Worm (Caenorhabditis elegans) whole organism, L4/young adult: ENCODE results near the gene npp-21.

Experiments
- W03F9.2 ChIP-seq: fragments of 150-350 bp; optimal IDR thresholded peaks from 2 replicates; lab custom pipeline; 2014; ENCODE audit warnings: missing biosample characterization, missing genetic modification characterization
- dao-5 ChIP-seq: sonication (generic microtip); optimal IDR thresholded peaks from 2 replicates; lab custom pipeline; 2016; ENCODE audit warnings: missing genotype, missing genetic modification characterization, moderate library complexity, missing compliant biosample characterization
- him-1 ChIP-seq: sonication (generic microtip); optimal IDR thresholded peaks from 2 replicates; lab custom pipeline; 2016; ENCODE audit warnings: missing genotype, missing genetic modification reagents, missing genetic modification characterization, missing compliant biosample characterization

The npp-21 gene

DNA sequence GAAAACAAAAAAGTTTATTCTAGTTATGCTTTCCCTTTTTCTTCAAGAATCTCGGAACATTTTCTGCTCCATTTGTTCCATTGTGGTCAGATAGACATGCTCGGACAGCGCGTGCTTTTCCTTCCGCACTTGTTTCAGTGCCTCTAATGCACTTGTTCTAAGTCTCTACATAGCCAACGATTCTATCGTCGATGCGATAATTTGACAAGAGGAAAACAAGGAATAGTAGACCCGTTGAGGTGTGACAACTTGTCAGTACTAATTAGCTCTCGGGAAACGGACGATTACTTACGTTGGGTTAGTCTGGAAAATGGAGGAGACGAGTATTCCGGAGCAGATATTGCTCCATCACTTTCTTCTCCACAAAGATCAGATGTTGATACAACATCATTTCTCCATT is 11.2 kb upstream of the npp-21 start:
- TF ChIP-seq him-1 (tag; lab: Kevin White, UChicago) (no peak), dao-5 (tag; lab: Kevin White, UChicago) (no peak), W03F9.2 (no peak)

DNA sequence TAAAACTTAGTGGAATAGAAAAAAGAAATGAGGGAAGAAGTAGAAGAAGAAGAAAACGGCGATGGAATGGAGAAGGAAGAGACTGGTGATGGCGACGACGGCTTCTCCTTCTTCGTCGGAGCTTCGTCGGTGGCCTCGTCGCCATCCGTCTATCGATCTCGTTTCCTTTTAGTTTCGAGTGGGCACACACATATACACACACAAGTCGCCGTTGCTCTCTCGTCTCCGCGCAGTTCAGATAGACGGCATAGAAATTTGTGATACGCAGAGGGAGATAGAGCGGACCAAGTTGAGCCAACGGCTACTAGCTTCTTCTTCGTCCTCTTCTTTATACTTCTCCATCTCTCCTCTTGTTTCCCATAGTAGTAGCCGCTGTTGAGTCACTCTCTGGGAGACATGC is 6.2 kb upstream of the npp-21 start:
- no peak for TF ChIP-seq dao-5 (tag; lab: Kevin White, UChicago)
- TF ChIP-seq him-1 (tag; lab: Kevin White, UChicago), result peak; percentile 21

DNA sequence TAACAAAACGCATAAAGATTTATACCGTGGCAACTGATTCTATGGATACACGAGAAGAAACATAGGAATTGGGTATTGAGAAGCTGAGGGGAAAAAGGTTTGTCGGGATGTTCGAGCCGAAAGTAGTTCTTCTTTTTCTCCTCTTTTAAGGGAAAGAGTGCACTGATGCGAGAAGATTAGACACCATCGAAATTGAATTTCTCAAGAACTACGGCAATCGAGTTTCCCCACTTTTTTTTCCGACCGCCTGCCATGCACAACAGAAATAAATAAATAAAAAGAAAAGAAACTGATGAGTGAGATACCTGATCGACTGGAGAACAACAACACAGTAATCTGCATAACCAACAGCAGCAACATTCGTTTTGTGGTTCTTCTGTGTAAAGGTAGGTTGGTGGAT is 5.2 kb upstream of the npp-21 start:
- TF ChIP-seq him-1 (tag; lab: Kevin White, UChicago) (no peak), dao-5 (tag; lab: Kevin White, UChicago) (no peak), W03F9.2 (no peak)

DNA sequence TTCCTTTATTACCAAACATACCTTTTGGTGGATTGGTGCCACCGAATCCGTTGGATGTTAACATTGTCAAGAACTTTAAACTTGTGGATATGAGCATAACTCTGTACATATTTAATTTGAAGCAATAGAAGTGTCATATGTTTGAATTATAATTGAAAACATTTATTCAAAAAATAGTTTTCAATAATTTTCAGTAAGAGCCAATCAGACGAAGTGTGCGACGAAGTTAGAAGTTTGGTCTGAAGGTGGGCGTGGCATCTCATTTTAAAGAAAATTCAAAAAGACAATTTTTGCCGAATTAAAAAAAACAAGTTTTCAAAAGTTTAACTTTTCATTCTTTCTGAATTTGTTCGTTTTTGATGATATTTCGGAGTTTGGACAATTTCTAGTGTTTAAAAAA is 4.6 kb upstream of the npp-21 start, which contains the start of gene syd-1:
Gene syd-1, minus strand, starts transcription at position 101 of the 400 bp plus-strand sequence.
- TF ChIP-seq dao-5 (tag; lab: Kevin White, UChicago), result no peak
- no peak for TF ChIP-seq him-1 (tag; lab: Kevin White, UChicago)
- no peak for TF ChIP-seq W03F9.2

DNA sequence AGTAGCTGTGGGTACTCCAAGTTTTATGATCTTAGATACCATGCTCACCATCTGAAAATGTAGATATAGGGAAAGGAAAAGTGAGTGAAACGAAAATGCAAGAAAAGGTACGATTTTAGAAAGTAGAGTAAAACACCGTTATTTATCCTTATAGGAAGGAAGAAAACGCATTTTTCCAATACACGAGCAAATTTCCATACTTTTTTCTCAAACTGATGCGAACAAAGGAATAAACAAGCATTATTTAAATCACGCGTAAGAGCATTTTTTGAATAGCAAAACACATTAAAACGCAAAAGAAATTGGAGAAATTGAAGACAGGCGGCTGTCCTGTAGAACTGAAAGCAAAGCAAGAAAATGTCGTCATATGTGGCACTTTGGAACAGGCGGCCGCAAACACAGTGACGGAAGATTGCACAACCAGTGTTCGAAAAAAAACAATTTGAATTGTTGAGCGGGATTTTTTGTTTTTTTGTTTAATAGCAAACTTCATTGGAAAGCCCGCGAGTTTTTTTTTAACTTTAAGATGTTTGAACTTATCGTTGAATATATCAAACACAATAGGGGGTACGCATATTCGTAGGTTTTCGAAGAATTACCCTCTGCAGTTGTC is 649 bp upstream of the npp-21 start, which contains the start of gene pgam-5:
Gene pgam-5, minus strand, starts transcription at position 51 of the 613 bp plus-strand sequence.
- TF ChIP-seq dao-5 (tag; lab: Kevin White, UChicago) (no peak), him-1 (tag; lab: Kevin White, UChicago) (no peak), W03F9.2 (no peak)

DNA sequence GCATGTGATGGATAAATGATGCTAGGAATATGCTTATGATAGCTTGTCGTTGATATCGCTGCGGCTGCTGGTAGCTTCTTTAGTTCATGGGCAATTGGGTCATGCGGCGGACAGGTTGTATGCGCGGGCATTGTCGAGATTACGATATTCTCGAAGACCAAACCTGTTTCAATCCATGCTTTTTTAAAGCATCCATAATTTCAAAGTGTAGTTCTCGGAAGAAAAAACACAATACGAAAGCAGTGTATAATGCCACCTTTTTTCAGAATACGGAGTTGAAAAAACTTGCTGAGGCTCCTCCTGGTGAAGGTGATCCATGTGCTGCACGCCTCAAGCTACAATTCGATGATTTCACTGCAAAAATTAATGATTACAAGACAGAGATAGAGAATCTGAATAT is 5.8 kb downstream of the npp-21 start, which contains the start of gene osm-8:
Gene osm-8, minus strand, starts transcription at position 101 of the 400 bp plus-strand sequence.
- TF ChIP-seq him-1 (tag; lab: Kevin White, UChicago), result no peak
- no peak for TF ChIP-seq dao-5 (tag; lab: Kevin White, UChicago)
- TF ChIP-seq W03F9.2, result no peak

DNA sequence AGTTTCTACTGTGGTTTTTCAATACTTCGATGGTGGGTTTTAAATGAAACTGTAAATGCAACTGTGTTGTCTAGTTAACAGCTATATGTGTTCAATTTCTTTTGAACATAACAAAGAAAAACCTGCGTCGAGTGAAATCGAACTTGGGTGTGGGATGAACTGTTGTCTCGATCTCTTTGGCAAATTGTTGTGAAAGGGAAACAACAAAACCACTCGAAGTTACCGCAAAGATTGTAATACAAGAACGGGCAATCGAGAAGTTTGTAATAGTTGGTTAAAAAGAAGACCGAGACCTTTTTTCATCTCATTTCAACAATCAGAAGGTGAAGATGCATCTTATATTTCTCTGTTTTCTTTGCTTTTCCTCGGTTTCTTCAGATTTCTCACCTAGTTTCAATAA is 8.5 kb downstream of the npp-21 start, which contains the start of gene lips-17:
Gene lips-17, plus strand, starts transcription at position 301 of the 400 bp plus-strand sequence.
- TF ChIP-seq W03F9.2 (no peak), dao-5 (tag; lab: Kevin White, UChicago) (no peak), him-1 (tag; lab: Kevin White, UChicago) (no peak)

DNA sequence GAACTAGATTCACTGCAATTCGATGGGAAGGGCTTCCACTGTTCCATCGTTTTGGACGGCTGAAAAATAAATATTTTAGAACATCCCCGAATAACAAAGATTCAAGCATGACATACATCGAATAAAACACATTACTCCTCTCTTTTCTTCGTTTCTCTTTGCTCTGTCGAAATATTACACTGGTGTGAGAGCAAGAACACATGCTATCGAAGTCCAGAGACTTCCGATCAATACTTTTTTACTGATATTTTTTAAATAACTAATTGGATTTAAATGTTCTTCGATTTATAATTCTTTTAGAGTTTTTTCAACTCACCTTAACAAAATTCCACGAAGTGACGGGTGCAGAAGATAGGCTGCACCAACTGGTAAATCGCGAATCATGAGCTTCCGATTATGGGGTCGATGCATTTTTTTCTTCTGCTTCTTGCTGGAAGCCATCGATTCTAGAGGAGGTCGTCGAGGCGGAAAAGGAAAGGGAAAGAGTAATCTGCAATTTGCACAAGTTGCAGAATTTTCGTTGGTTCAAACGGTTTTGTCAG is 13.9 kb downstream of the npp-21 start, which contains the start of the genes oig-4 and R07G3.7:
Gene oig-4, plus strand, starts transcription at position 301 of the 542 bp plus-strand sequence.
Gene R07G3.7, minus strand, starts transcription at position 492 of the 542 bp plus-strand sequence.
- no peak for TF ChIP-seq dao-5 (tag; lab: Kevin White, UChicago)
- no peak for TF ChIP-seq him-1 (tag; lab: Kevin White, UChicago)
- no peak for TF ChIP-seq W03F9.2

DNA sequence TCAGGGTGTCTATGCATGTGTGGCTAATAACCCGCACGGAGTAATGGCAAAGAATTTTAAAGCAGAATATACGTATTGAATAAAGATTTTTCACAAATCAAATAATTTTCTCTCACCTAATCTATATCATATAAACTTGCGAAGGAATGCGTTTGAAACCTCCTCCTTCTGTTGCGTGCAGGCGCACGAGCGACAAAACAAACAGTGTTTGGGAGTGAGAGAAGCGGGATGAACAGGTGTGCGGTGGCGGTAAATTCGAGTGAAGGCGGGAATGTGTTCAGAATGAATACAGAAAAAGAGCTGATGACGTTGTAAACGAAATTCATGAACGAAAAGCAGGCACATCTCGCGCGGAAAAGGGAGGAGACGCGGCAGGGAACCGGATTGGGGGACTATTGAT is 14.9 kb downstream of the npp-21 start:
- TF ChIP-seq him-1 (tag; lab: Kevin White, UChicago), result no peak
- no peak for TF ChIP-seq W03F9.2
- no peak for TF ChIP-seq dao-5 (tag; lab: Kevin White, UChicago)

DNA sequence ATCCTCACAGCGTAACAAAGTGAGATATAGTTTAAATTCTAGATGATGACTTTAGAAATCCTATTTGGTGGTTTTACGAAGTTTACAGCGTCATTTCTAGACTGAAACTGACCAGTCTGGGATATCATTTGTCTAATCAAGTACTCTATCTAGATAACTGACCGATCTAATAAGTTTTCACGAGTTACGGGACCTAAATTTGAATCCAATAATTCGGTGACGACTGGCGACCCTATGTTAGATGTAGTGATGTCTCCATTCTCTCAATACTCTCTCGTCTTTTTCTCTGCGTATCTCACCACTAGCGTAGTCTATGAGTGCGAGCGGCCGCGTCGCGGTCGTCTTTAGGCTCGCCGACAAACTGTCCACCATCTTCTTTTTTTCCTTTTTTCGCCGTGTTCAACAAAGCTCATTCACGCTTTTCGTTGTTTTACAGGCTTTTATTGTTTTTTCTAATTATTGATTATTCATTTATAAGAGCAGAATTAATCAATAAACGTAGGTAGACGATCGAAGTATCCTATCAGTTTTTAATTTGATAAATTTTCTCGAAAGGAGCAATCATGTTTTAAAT is 15.9 kb downstream of the npp-21 start:
- TF ChIP-seq dao-5 (tag; lab: Kevin White, UChicago) (no peak), him-1 (tag; lab: Kevin White, UChicago) (no peak)

DNA sequence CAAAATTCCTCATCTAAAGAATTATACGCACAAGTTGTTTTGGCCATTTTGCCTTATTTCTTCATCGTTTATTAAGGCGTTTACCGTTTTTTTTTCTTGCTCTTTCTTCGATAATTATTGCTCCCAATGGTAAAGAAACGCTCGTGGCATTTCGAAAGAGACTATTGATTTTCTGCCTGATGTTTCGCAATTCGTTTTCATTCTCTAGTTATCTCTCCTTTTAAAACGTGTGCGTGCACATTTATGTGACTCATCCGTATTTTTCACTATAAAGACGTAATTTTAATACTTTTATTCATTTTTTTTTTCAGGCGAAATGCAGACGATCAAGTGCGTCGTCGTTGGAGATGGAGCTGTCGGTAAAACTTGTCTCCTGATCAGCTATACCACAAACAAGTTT is 16.7 kb downstream of the npp-21 start, which contains the start of gene cdc-42:
Gene cdc-42, plus strand, starts transcription at position 312 of the 400 bp plus-strand sequence.
- no peak for TF ChIP-seq him-1 (tag; lab: Kevin White, UChicago)
- TF ChIP-seq dao-5 (tag; lab: Kevin White, UChicago), result no peak
- no peak for TF ChIP-seq W03F9.2

DNA sequence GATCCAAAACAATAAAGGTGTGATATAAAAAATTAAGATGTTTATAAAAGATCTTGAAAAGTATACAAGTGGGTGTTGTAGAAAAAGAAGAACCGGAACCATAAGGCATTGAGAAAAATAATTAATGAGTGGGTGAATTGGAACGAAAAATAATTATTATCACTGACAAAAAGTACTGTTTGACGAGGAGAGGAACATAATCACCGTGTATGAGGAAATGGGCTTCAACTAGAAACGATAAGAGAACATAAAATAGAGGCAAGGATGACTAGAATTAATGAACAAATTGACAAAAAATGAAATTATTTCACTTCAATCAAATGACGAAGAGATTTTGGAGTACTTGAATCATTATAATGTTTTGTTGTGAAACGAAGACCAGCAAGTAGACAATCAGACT is 18.8 kb downstream of the npp-21 start:
- no peak for TF ChIP-seq W03F9.2
- no peak for TF ChIP-seq dao-5 (tag; lab: Kevin White, UChicago)

DNA sequence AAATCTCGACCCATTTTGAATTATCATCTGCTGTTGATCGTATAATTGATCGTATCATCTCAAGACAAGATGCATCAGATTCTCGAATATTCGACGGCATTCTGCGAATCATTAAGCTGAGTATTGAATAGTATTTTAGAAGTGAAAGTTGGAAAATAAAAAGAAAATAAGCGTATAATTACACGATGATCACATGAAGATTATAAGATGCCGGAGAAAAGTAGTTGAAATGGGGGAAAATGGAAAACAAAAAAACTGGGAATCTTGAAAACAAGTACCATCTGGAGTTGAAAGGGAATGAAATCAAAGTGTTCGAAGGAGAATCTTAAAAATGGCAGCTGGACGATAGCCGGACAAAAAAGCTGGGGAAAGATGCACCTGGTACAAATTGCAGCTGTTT is 21.0 kb downstream of the npp-21 start, which contains the start of gene R07G3.8:
Gene R07G3.8, minus strand, starts transcription at position 101 of the 400 bp plus-strand sequence.
- TF ChIP-seq W03F9.2 (no peak), him-1 (tag; lab: Kevin White, UChicago) (no peak), dao-5 (tag; lab: Kevin White, UChicago) (no peak)

DNA sequence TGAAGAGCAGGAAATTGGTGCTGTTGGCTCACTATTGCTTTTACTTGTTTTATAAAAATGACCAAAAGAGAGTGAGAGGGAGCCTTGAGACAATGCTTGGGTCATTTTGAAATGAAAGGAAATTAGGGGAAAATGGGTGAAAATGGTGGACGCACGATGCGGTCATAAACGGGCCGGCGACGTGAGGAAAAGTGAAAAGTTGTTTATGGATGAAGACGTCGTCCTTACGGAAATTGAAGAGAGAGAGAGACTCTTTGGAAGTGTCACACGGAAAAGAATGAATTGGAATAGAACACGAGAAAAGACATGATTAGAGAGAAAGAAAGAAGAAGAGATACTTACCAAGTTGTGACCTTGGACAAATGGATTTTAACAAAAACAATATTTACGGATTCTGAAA is 22.1 kb downstream of the npp-21 start:
- no peak for TF ChIP-seq dao-5 (tag; lab: Kevin White, UChicago)
- no peak for TF ChIP-seq him-1 (tag; lab: Kevin White, UChicago)
- no peak for TF ChIP-seq W03F9.2
